Worm (Caenorhabditis elegans): ENCODE measurements around the gene F43D2.3.

DNA sequence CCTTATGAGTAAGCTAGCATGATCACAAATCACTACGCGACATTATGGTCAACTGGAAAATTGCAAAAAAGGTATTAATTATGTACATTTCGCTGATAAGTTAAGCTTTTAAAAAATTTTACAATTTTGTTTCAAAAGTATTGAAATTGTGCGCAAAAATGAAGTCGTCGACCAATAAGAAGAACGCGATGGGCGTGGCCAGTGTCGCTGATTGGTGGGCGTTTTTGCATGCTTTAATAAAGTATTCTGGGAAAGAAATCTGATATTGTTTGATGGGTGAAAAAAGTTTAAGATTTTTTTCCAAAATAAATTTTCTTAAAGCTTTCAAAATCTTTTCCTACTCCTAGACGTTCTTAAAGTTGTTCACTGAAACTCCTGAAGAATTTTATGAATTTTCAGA lies 46.6 kb downstream of the F43D2.3 start:
- TF ChIP-seq fkh-4 (tag; optimal IDR thresholded peaks at IDR 0.05; ENCODE audit: borderline replicate concordance), result no peak
- TF ChIP-seq ceh-63 (GFP tag; optimal IDR thresholded peaks at IDR 0.05), result no peak
- TF ChIP-seq nhr-11 (tag; optimal IDR thresholded peaks at IDR 0.05), result no peak
- no peak for TF ChIP-seq fkh-10 (GFP tag; optimal IDR thresholded peaks at IDR 0.05)
- no peak for TF ChIP-seq tbx-2 (tag; optimal IDR thresholded peaks at IDR 0.05)
- no peak for TF ChIP-seq skn-1 (tag; optimal IDR thresholded peaks at IDR 0.05)
- no peak for TF ChIP-seq ces-1 (GFP tag; optimal IDR thresholded peaks at IDR 0.05)
- no peak for TF ChIP-seq elt-3 (tag; optimal IDR thresholded peaks at IDR 0.05)
- TF ChIP-seq pag-3 (tag; optimal IDR thresholded peaks at IDR 0.05; ENCODE audit: borderline replicate concordance, insufficient read depth), result no peak
- no peak for TF ChIP-seq fos-1 (tag; optimal IDR thresholded peaks at IDR 0.05)
